Fruit fly (Drosophila melanogaster) whole organism, pupa: ENCODE measurements around the gene CG4278.

Experiments
- CG10348 ChIP-seq: fragments of 200-800 bp; sonication (Bioruptor generic); IDR thresholded peaks from 2 replicates; pipeline ENCODE4 v1.3.6; 2022; ENCODE audit warnings: missing biosample characterization, missing genetic modification characterization
- CG12605 ChIP-seq: fragments of 200-800 bp; sonication (Bioruptor generic); IDR thresholded peaks from 2 replicates; pipeline ENCODE4 v1.3.6; 2022; ENCODE audit warnings: missing biosample characterization, missing genetic modification characterization
- CG13204 ChIP-seq: fragments of 200-800 bp; sonication (Bioruptor generic); optimal IDR thresholded peaks from 2 replicates; lab custom pipeline; 2018; ENCODE audit warnings: missing biosample characterization, mild to moderate bottlenecking, missing genetic modification characterization, moderate library complexity
- CG14655 ChIP-seq: fragments of 200-800 bp; sonication (Bioruptor generic); optimal IDR thresholded peaks from 3 replicates; lab custom pipeline; 2017; ENCODE audit warnings: mild to moderate bottlenecking, missing biosample characterization, missing genetic modification reagents, missing genetic modification characterization
- CG15710 ChIP-seq: fragments of 200-800 bp; sonication (Bioruptor generic); optimal IDR thresholded peaks from 2 replicates; lab custom pipeline; 2018; ENCODE audit warnings: missing biosample characterization, mild to moderate bottlenecking, missing genetic modification characterization, moderate library complexity
- CG17806 ChIP-seq: fragments of 200-800 bp; sonication (Bioruptor generic); optimal IDR thresholded peaks from 2 replicates; lab custom pipeline; 2018; ENCODE audit warnings: missing biosample characterization, mild to moderate bottlenecking, missing genetic modification characterization, moderate library complexity
- CG32121 ChIP-seq: fragments of 200-800 bp; sonication (Bioruptor generic); IDR thresholded peaks from 2 replicates; pipeline ENCODE4 v1.3.6; 2022; ENCODE audit warnings: missing biosample characterization, missing genetic modification characterization
- CG34367 ChIP-seq: fragments of 200-800 bp; sonication (Bioruptor generic); optimal IDR thresholded peaks from 2 replicates; lab custom pipeline; 2018; ENCODE audit warnings: missing biosample characterization, mild to moderate bottlenecking, missing genetic modification characterization
- CG4496 ChIP-seq: fragments of 200-800 bp; sonication (Bioruptor generic); IDR thresholded peaks from 3 replicates; pipeline ENCODE4 v1.3.6; 2022; ENCODE audit warnings: missing biosample characterization, missing genetic modification characterization
- CG8159 ChIP-seq: fragments of 200-800 bp; sonication (Bioruptor generic); optimal IDR thresholded peaks from 3 replicates; lab custom pipeline; 2018; ENCODE audit warnings: missing biosample characterization, mild to moderate bottlenecking, missing genetic modification characterization, moderate library complexity
- CG8301 ChIP-seq: fragments of 200-800 bp; sonication (Bioruptor generic); optimal IDR thresholded peaks from 2 replicates; lab custom pipeline; 2018; ENCODE audit warnings: missing biosample characterization, mild to moderate bottlenecking, missing genetic modification characterization
- CG9948 ChIP-seq: fragments of 200-800 bp; sonication (Bioruptor generic); optimal IDR thresholded peaks from 2 replicates; lab custom pipeline; 2018; ENCODE audit warnings: missing biosample characterization, mild to moderate bottlenecking, missing genetic modification characterization, moderate library complexity
- D1 ChIP-seq: fragments of 200-800 bp; sonication (Bioruptor generic); optimal IDR thresholded peaks from 2 replicates; lab custom pipeline; 2018; ENCODE audit warnings: missing biosample characterization, mild to moderate bottlenecking, missing genetic modification characterization, moderate library complexity
- EcR ChIP-seq: fragments of 200-800 bp; sonication (Bioruptor generic); optimal IDR thresholded peaks from 3 replicates; lab custom pipeline; 2019; ENCODE audit warnings: missing biosample characterization, missing genetic modification characterization, mild to moderate bottlenecking, moderate library complexity, missing genetic modification reagents
- Ets98B ChIP-seq: fragments of 200-800 bp; sonication (Bioruptor generic); IDR thresholded peaks from 2 replicates; pipeline ENCODE4 v1.3.6; 2022; ENCODE audit warnings: missing biosample characterization, missing genetic modification characterization
- Pif1A ChIP-seq: fragments of 200-800 bp; sonication (Bioruptor generic); optimal IDR thresholded peaks from 3 replicates; lab custom pipeline; 2016; ENCODE audit warnings: missing biosample characterization, missing genetic modification characterization
- Pif1B ChIP-seq: fragments of 200-800 bp; sonication (Bioruptor generic); optimal IDR thresholded peaks from 3 replicates; lab custom pipeline; 2016; ENCODE audit warnings: missing biosample characterization, missing genetic modification characterization
- Snoo ChIP-seq: fragments of 200-800 bp; sonication (Bioruptor generic); optimal IDR thresholded peaks from 3 replicates; lab custom pipeline; 2017; ENCODE audit warnings: missing biosample characterization, mild to moderate bottlenecking, missing genetic modification characterization, inconsistent platforms
- fd96Ca ChIP-seq: fragments of 200-800 bp; sonication (Bioruptor generic); IDR thresholded peaks from 3 replicates; pipeline ENCODE4 v1.3.6; 2022; ENCODE audit warnings: missing biosample characterization, missing genetic modification characterization
- gl ChIP-seq: fragments of 200-800 bp; sonication (Bioruptor generic); optimal IDR thresholded peaks from 2 replicates; lab custom pipeline; 2018; ENCODE audit warnings: missing biosample characterization, mild to moderate bottlenecking, missing genetic modification characterization
- rn ChIP-seq: fragments of 200-800 bp; sonication (Bioruptor generic); IDR thresholded peaks from 2 replicates; pipeline ENCODE4 v1.3.6; 2022; ENCODE audit warnings: missing biosample characterization, missing genetic modification characterization

The CG4278 gene

DNA sequence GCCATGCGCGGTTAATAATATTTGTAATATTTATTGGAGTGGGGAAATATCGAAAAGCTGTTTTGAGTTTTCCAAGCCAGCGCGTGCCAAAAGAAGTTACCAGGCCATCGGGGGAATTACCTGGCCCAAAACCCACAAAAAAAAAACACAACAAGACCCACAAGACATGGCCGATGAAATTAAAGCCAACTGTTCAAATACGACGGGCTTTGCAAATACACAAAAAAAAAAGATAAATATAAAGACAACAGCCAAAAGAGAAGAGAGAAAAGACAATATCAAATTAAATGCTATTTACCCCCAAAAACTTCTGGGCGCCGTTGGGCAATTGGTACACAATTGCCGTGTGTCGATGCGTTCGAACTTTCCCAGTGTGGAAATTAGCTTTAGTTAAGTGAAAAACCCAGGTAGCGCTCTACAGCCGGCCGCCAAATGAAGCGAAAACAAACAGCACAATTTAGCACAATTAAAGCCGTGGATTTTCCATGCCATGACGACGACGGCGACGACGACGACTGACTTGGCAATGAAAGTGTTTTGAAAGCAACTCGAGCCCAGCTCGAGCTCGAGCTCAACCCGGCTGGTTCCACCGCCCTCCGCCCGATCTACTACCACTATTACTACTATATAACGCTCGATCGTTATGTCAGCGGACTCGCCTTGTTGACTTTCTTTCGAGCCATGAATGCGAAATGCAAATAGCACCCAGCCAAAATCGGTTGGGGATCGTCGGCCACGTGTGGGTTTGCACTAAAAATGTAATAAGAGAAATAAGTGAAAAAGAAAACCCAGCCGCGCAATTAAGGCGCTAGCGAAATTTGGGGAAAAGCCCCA lies 8.9 kb upstream of the CG4278 start:
- no peak for TF ChIP-seq EcR (GFP tag; lab: Kevin White, UChicago)
- no peak for TF ChIP-seq CG14655 (GFP tag; lab: Kevin White, UChicago)
- TF ChIP-seq Pif1A, result no peak
- TF ChIP-seq CG13204 (GFP tag; lab: Kevin White, UChicago), result no peak
- TF ChIP-seq fd96Ca (GFP tag; lab: Robert Waterston, UW), result no peak; the same call in 2 of the 3 replicates

- TF ChIP-seq Snoo (tag; lab: Kevin White, UChicago) (no peak), fd96Ca (GFP tag; lab: Robert Waterston, UW) (no peak), CG14655 (GFP tag; lab: Kevin White, UChicago) (no peak), CG8159 (tag; lab: Kevin White, UChicago) (no peak), gl (no peak), Pif1A (no peak), EcR (GFP tag; lab: Kevin White, UChicago) (no peak), CG13204 (GFP tag; lab: Kevin White, UChicago) (no peak), CG4496 (GFP tag; lab: Robert Waterston, UW) (no peak), CG8301 (tag; lab: Kevin White, UChicago) (no peak)
Observed at dm6 chr2L:16319743-16320142, 7.1 kb upstream of the CG4278 start.

DNA sequence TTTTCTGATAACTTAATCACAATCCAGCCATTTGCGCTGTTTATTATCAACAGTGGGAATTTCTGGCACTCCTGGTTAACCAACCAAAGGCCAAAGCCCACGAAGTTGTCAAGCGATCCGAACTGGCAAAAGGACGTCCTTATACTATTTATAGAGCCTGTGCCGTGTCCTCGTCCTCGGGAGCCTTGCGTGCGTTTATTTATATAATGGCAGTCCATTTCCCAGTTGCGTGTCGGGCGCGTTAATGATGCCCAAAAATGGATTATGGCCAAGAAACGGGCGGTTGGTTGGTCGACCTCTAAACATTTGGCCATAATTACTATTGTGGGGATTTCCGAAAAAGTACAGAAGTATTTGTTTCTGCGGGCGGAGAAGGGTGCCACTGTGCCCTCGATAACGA lies 6.4 kb upstream of the CG4278 start:
- TF ChIP-seq CG10348 (GFP tag; lab: Robert Waterston, UW), result no peak
- TF ChIP-seq CG8159 (tag; lab: Kevin White, UChicago), result no peak
- TF ChIP-seq CG15710 (tag; lab: Kevin White, UChicago), result no peak
- no peak for TF ChIP-seq gl
- TF ChIP-seq CG12605, result no peak
- TF ChIP-seq D1 (tag; lab: Kevin White, UChicago), result no peak
- no peak for TF ChIP-seq Ets98B (GFP tag; lab: Robert Waterston, UW)
- TF ChIP-seq CG4496 (GFP tag; lab: Robert Waterston, UW), result no peak
- TF ChIP-seq Pif1A, result no peak
- no peak for TF ChIP-seq CG32121 (GFP tag; lab: Robert Waterston, UW)
- no peak for TF ChIP-seq CG13204 (GFP tag; lab: Kevin White, UChicago)
- no peak for TF ChIP-seq Snoo (tag; lab: Kevin White, UChicago)
- TF ChIP-seq CG8301 (tag; lab: Kevin White, UChicago), result no peak
- TF ChIP-seq CG17806, result no peak
- TF ChIP-seq, all 21 proteins: peak for 0

- 0 out of 3 replicates have a peak, but pooled peaks have one; percentile 23 for TF ChIP-seq CG4496 (GFP tag; lab: Robert Waterston, UW)
- no peak for TF ChIP-seq Pif1B (GFP tag; lab: Kevin White, UChicago)
Observed at dm6 chr2L:16321209-16321608, 5.7 kb upstream of the CG4278 start.

dm6 chr2L:16321872-16322631 lies 4.8 kb upstream of the CG4278 start:
- TF ChIP-seq rn, result no peak
- no peak for TF ChIP-seq CG14655 (GFP tag; lab: Kevin White, UChicago)
- TF ChIP-seq CG10348 (GFP tag; lab: Robert Waterston, UW), result no peak
- no peak for TF ChIP-seq Snoo (tag; lab: Kevin White, UChicago)
- no peak for TF ChIP-seq Pif1A
- TF ChIP-seq CG9948 (tag; lab: Kevin White, UChicago), result no peak
- no peak for TF ChIP-seq fd96Ca (GFP tag; lab: Robert Waterston, UW)
- no peak for TF ChIP-seq Pif1B (GFP tag; lab: Kevin White, UChicago)
- no peak for TF ChIP-seq CG32121 (GFP tag; lab: Robert Waterston, UW)
- no peak for TF ChIP-seq Ets98B (GFP tag; lab: Robert Waterston, UW)
- TF ChIP-seq D1 (tag; lab: Kevin White, UChicago), result no peak
- no peak for TF ChIP-seq CG15710 (tag; lab: Kevin White, UChicago)
- TF ChIP-seq CG12605, result no peak
- no peak for TF ChIP-seq CG13204 (GFP tag; lab: Kevin White, UChicago)
- no peak for TF ChIP-seq CG4496 (GFP tag; lab: Robert Waterston, UW)
- no peak for TF ChIP-seq gl

- TF ChIP-seq CG4496 (GFP tag; lab: Robert Waterston, UW) (no peak), CG9948 (tag; lab: Kevin White, UChicago) (no peak), EcR (GFP tag; lab: Kevin White, UChicago) (no peak), CG14655 (GFP tag; lab: Kevin White, UChicago) (no peak), rn (no peak), CG8301 (tag; lab: Kevin White, UChicago) (no peak), CG10348 (GFP tag; lab: Robert Waterston, UW) (no peak), CG13204 (GFP tag; lab: Kevin White, UChicago) (no peak), Ets98B (GFP tag; lab: Robert Waterston, UW) (no peak), CG34367 (tag; lab: Kevin White, UChicago) (no peak), Pif1B (GFP tag; lab: Kevin White, UChicago) (no peak), CG15710 (tag; lab: Kevin White, UChicago) (no peak), Snoo (tag; lab: Kevin White, UChicago) (no peak), CG32121 (GFP tag; lab: Robert Waterston, UW) (no peak)
Observed at dm6 chr2L:16323544-16323943, 3.3 kb upstream of the CG4278 start.
